Fruit fly (Drosophila melanogaster) S2 (cell line): ENCODE measurements around the gene Jasper.
A peak's percentile ranks its signal among the peaks of the same experiment; 100 is the strongest.

Source experiments
- CG8478 ChIP-seq: fragments of >200 bp; optimal IDR thresholded peaks from 2 replicates; lab custom pipeline; 2018
- CTCF ChIP-seq, 2 experiments: fragments of >200 bp; optimal IDR thresholded peaks; 2 replicates each; lab custom pipeline; 2018

Gene Jasper

dm6 chr3R:30052455-30053046, at the start of gene Jasper:
Jasper (plus strand) TSS chr3R:30052514.
- TF ChIP-seq CG8478 (lab: Kevin White, UChicago) (no peak), CTCF (optimal IDR thresholded peaks at IDR 0.05; lab: Kevin White, UChicago) (peak; percentile 10 to 43)

dm6 chr3R:30004648-30005047, 47.7 kb upstream of the Jasper start, which contains the start of the genes Nlp and Nph:
Nlp (plus strand) TSS chr3R:30004785.
Nph (minus strand) TSS chr3R:30004861.
- TF ChIP-seq CG8478 (lab: Kevin White, UChicago) (no peak), CTCF (optimal IDR thresholded peaks at IDR 0.05; lab: Kevin White, UChicago) (peak in 1 of 2 experiments; percentile 2)

DNA sequence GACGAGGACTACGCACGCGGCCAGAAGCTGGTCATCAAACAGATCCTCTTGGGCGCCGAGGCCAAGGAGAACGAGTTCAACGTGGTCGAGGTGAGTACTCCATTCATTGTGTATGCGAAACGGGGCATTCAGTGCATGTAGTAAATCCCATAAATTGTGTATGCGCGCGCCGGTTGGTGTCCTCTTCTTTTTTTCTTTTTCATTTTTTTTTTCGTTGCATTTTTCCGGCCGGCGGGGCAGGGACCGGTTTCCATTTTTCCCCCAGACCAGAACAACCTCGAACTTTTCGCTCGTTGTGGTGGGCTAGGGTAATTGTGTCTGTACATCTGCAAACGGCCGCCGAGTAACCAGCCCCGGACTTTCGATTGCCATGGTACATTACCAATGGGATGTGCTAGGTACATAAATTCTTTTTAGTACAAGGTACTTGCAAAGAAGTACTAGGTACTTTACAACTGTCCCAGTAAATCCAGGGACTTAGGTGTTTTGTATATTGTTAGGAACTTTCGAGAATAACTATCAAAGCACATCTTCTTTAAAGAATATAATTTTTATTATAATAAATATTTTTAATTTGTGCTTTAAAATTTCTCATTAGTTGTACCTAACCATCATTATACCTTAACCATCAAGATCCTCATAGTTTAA, 46.9 kb upstream of the Jasper start:
- TF ChIP-seq CTCF (optimal IDR thresholded peaks at IDR 0.05; lab: Kevin White, UChicago) (no peak), CG8478 (lab: Kevin White, UChicago) (no peak)

dm6 chr3R:30009173-30009572, 43.1 kb upstream of the Jasper start, which contains the start of gene CG7912:
CG7912 (minus strand) TSS chr3R:30009189.
- TF ChIP-seq CG8478 (lab: Kevin White, UChicago) (no peak), CTCF (optimal IDR thresholded peaks at IDR 0.05; lab: Kevin White, UChicago) (no peak)

dm6 chr3R:30012602-30013489, 39.5 kb upstream of the Jasper start:
- TF ChIP-seq CG8478 (lab: Kevin White, UChicago) (no peak), CTCF (optimal IDR thresholded peaks at IDR 0.05; lab: Kevin White, UChicago) (no peak)

DNA sequence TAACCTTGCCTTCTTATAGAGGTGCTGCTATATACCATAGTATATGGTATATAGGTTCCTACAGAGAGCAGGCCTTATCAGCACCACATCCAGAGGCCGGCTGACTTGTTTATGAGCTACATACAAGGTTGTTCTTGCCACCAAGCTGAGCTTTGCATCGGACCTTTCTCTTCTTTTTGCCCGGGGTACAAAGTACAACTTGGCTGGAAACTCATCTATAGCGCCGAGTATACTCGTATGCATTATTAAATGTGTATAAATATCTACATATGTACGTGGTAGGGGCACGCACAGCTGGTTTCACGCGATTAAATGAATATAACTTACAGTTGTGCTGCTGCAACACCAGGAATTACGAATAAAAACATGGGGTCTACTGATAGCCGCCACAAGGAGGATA, 38.4 kb upstream of the Jasper start:
- no peak for TF ChIP-seq CTCF (optimal IDR thresholded peaks at IDR 0.05; lab: Kevin White, UChicago)
- TF ChIP-seq CG8478 (lab: Kevin White, UChicago): no peak

DNA sequence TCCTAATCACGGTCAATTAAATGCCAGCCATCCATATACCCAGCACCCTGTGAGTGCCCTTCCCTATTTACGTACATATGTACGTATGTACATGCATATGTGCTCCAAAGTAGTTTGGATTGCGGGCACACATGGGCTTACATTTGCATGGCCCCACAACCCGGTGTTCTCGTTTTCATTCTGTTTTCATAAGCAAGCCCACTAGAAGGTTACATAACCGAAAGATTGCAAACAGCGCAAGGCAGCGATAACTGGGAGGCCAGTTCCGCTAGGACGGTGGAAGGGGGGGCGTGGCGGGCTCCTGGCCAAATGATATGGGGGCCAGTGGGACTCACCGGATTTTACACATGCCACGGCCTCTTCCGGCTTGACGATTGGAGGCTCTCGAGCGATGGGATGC, 37.8 kb upstream of the Jasper start:
- TF ChIP-seq CG8478 (lab: Kevin White, UChicago) (no peak), CTCF (optimal IDR thresholded peaks at IDR 0.05; lab: Kevin White, UChicago) (no peak)

DNA sequence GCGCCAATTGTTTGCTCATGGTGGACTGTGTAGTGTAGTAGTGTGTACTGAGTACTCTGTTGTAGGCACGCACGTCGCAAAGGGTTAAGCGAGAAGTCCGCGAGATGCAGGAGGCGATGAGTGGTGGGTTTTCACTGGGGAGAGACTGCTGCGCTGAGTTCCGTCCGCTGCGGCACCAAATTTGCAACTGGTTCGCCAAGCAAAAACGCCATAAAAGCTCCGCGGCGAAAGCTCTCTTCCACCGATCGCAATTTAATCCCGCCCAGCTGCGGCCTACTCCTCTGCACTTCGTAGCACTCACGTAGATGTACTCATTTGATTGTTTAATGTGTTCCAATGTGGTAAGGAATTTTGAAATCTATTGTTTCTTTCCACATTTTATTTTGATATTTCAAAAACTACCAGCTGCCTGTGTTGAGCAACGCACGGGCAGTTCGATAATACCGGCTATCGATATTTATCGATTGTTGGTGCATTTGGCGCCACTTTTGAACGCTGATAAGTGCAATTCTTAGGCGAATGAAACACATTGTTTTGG, 37.3 kb upstream of the Jasper start, which contains the start of gene CG7920:
Gene CG7920 (minus strand): TSS at position 308 of the 538 bp plus-strand sequence.
- TF ChIP-seq CG8478 (lab: Kevin White, UChicago) (no peak), CTCF (optimal IDR thresholded peaks at IDR 0.05; lab: Kevin White, UChicago) (no peak)

DNA sequence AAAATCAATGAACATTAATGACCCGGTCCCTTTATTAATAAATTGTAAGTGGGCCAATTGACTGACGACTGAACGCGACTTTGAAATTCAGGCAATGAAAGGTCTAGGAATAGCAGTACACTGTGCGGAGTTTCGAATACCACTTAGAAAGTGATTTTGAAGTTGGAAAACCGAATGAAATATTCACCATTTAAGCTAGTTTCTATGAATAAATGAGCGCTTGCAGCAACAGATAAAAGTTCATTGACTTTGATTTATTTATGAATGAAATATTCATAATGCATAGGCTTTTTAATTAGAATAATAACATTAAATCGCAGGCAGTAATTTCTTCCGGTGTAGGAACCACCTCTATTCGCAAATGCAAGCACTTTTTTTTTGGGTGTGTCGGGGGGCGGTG, 31.3 kb upstream of the Jasper start:
- no peak for TF ChIP-seq CTCF (optimal IDR thresholded peaks at IDR 0.05; lab: Kevin White, UChicago)
- no peak for TF ChIP-seq CG8478 (lab: Kevin White, UChicago)

dm6 chr3R:30021559-30022451, 30.5 kb upstream of the Jasper start, which contains the start of gene Mgat2:
Mgat2 (minus strand) TSS chr3R:30022221.
- TF ChIP-seq CG8478 (lab: Kevin White, UChicago): no peak
- no peak for TF ChIP-seq CTCF (optimal IDR thresholded peaks at IDR 0.05; lab: Kevin White, UChicago)

DNA sequence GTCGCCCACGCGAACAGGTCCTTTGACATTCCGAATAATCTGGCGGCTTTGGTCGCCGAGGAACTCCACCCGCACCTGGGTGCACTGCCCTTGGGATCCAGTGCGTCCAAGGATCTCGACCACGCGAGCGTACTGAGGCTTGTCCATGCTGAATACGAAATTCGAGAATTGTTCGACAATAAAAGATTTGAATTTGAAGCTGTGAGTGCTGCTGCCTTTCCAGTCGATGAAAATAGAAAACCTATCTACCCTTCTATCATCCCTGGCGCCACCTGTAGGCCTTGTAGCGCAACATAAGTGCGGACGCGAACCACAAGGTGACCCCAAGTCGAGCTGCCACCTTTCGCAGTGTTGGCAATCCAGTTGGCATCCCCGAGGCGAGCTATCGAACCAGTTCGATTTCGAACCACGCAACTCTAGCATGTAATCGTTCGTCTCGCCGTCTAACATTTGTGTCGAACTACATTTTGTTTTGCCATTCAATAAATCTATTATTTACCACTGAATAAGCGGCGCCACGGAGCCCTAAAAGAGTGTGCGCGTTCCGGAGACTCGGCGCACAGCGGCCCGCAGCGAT, 29.8 kb upstream of the Jasper start, which contains the start of the genes RpS28a and Axn:
Gene RpS28a (minus strand): TSS at position 197 of the 577 bp plus-strand sequence.
Gene Axn (plus strand): TSS at position 391 of the 577 bp plus-strand sequence.
- TF ChIP-seq CTCF (optimal IDR thresholded peaks at IDR 0.05; lab: Kevin White, UChicago) (peak; percentile 99 to 100), CG8478 (lab: Kevin White, UChicago) (no peak)

- no peak for TF ChIP-seq CG8478 (lab: Kevin White, UChicago)
- TF ChIP-seq CTCF (optimal IDR thresholded peaks at IDR 0.05; lab: Kevin White, UChicago): no peak
Observed at dm6 chr3R:30023445-30023844, 28.9 kb upstream of the Jasper start.

- TF ChIP-seq CTCF (optimal IDR thresholded peaks at IDR 0.05; lab: Kevin White, UChicago): no peak
Observed at dm6 chr3R:30030061-30030460, 22.3 kb upstream of the Jasper start.
